Fruit fly (Drosophila melanogaster) whole organism, wandering third instar larva: Measurements from ENCODE around the gene Ca-alpha1D.

ENCODE experiments used
- Abd-B ChIP-seq: fragments of >200 bp; optimal IDR thresholded peaks from 2 replicates; lab custom pipeline; 2017; ENCODE audit warnings: missing biosample characterization, missing genetic modification characterization
- CG9705 ChIP-seq: fragments of 200-800 bp; sonication (Bioruptor generic); optimal IDR thresholded peaks from 2 replicates; lab custom pipeline; 2018; ENCODE audit warnings: missing biosample characterization, mild to moderate bottlenecking, missing genetic modification characterization
- CrebA ChIP-seq: fragments of 200-800 bp; sonication (Bioruptor generic); optimal IDR thresholded peaks from 2 replicates; lab custom pipeline; 2016; ENCODE audit warnings: missing biosample characterization, mild to moderate bottlenecking, missing genetic modification characterization, borderline replicate concordance
- Dfd ChIP-seq: fragments of >200 bp; optimal IDR thresholded peaks from 2 replicates; lab custom pipeline; 2017; ENCODE audit warnings: missing biosample characterization, missing genetic modification characterization
- Hnf4 ChIP-seq: fragments of 200-800 bp; sonication (Bioruptor generic); optimal IDR thresholded peaks from 2 replicates; lab custom pipeline; 2016; ENCODE audit warnings: missing biosample characterization, mild to moderate bottlenecking, missing genetic modification characterization
- Hr78 ChIP-seq: fragments of >200 bp; optimal IDR thresholded peaks from 2 replicates; lab custom pipeline; 2017; ENCODE audit warnings: missing biosample characterization, missing genetic modification characterization
- Hr83 ChIP-seq: fragments of 200-300 bp; sonication (Bioruptor generic); optimal IDR thresholded peaks from 2 replicates; lab custom pipeline; 2016; ENCODE audit warnings: missing biosample characterization, mild to moderate bottlenecking, missing genetic modification characterization, moderate library complexity; ENCODE audit not compliant: poor library complexity, severe bottlenecking
- Jra ChIP-seq: sonication (Bioruptor generic); optimal IDR thresholded peaks from 2 replicates; lab custom pipeline; 2016; ENCODE audit warnings: missing biosample characterization, missing genetic modification characterization
- Mio ChIP-seq: sonication (Bioruptor generic); optimal IDR thresholded peaks from 2 replicates; lab custom pipeline; 2016; ENCODE audit warnings: missing biosample characterization, missing genetic modification characterization
- Myc ChIP-seq: fragments of >200 bp; optimal IDR thresholded peaks from 2 replicates; lab custom pipeline; 2017
- N ChIP-seq: fragments of >200 bp; optimal IDR thresholded peaks from 2 replicates; lab custom pipeline; 2018; ENCODE audit warnings: missing biosample characterization, missing external identifiers, missing genetic modification characterization
- Rel ChIP-seq, 2 experiments: fragments of 200-800 bp; sonication (Bioruptor generic) in 1 of 2; optimal IDR thresholded peaks; 2 replicates in 1 of 2; 3 replicates in 1 of 2; lab custom pipeline; 2016 to 2019; ENCODE audit warnings: mild to moderate bottlenecking in 2 of 2, missing biosample characterization in 2 of 2, missing genetic modification characterization in 2 of 2, moderate library complexity in 1 of 2
- Sp1 ChIP-seq: fragments of 200-800 bp; sonication (Bioruptor generic); optimal IDR thresholded peaks from 3 replicates; lab custom pipeline; 2019; ENCODE audit warnings: missing biosample characterization, mild to moderate bottlenecking, missing genetic modification characterization, moderate library complexity
- Vsx2 ChIP-seq: fragments of 200-300, 225-300 bp; sonication (Bioruptor generic); optimal IDR thresholded peaks from 2 replicates; lab custom pipeline; 2018; ENCODE audit warnings: missing biosample characterization, missing genetic modification characterization; ENCODE audit not compliant: partially characterized antibody
- br ChIP-seq: fragments of 200-800 bp; sonication (Bioruptor generic); optimal IDR thresholded peaks from 2 replicates; lab custom pipeline; 2016; ENCODE audit warnings: missing biosample characterization, missing genetic modification characterization
- dl ChIP-seq, 2 experiments: fragments of 175-275, 200-275 bp in 1 of 2; fragments of 200-275 bp in 1 of 2; sonication (Bioruptor generic); optimal IDR thresholded peaks; lab custom pipeline; 2018; ENCODE audit warnings: mild to moderate bottlenecking in 2 of 2, missing biosample characterization in 2 of 2, missing genetic modification characterization in 2 of 2, moderate library complexity in 2 of 2; ENCODE audit not compliant: partially characterized antibody in 2 of 2, insufficient read depth in 1 of 2
- dmrt93B ChIP-seq: fragments of 200-800 bp; sonication (Bioruptor generic); optimal IDR thresholded peaks from 2 replicates; lab custom pipeline; 2018; ENCODE audit warnings: missing biosample characterization, mild to moderate bottlenecking, missing genetic modification characterization
- dsf ChIP-seq: sonication (Bioruptor generic); optimal IDR thresholded peaks from 2 replicates; lab custom pipeline; 2016; ENCODE audit warnings: missing biosample characterization, missing genetic modification characterization, borderline replicate concordance
- ey ChIP-seq: fragments of 200-800 bp; sonication (Bioruptor generic); optimal IDR thresholded peaks from 2 replicates; lab custom pipeline; 2016; ENCODE audit warnings: missing biosample characterization, missing genetic modification characterization
- foxo ChIP-seq, 2 experiments: fragments of 200-800 bp; sonication (Bioruptor generic); optimal IDR thresholded peaks; 2 replicates in 1 of 2; 3 replicates in 1 of 2; lab custom pipeline; 2016 to 2017; ENCODE audit warnings: missing biosample characterization in 2 of 2, missing genetic modification characterization in 2 of 2
- fru ChIP-seq: fragments of 200-800 bp; sonication (Bioruptor generic); optimal IDR thresholded peaks from 3 replicates; lab custom pipeline; 2016; ENCODE audit warnings: missing biosample characterization, mild to moderate bottlenecking, missing genetic modification characterization
- h ChIP-seq: fragments of 200-800 bp; sonication (Bioruptor generic); optimal IDR thresholded peaks from 3 replicates; lab custom pipeline; 2016; ENCODE audit warnings: missing biosample characterization, mild to moderate bottlenecking, missing genetic modification characterization
- jim ChIP-seq: fragments of 175-275, 200-325 bp; sonication (Bioruptor generic); optimal IDR thresholded peaks from 2 replicates; lab custom pipeline; 2016; ENCODE audit warnings: missing biosample characterization, mild to moderate bottlenecking, missing genetic modification characterization
- lola ChIP-seq: fragments of >200 bp; optimal IDR thresholded peaks from 2 replicates; lab custom pipeline; 2017; ENCODE audit warnings: missing biosample characterization, missing genetic modification characterization
- pan ChIP-seq: fragments of >200 bp; optimal IDR thresholded peaks from 2 replicates; lab custom pipeline; 2017
- psq ChIP-seq: fragments of 200-800 bp; sonication (Bioruptor generic); optimal IDR thresholded peaks from 3 replicates; lab custom pipeline; 2017; ENCODE audit warnings: missing biosample characterization, mild to moderate bottlenecking, missing genetic modification characterization, moderate library complexity
- rgr ChIP-seq: fragments of 200-800 bp; sonication (Bioruptor generic); optimal IDR thresholded peaks from 3 replicates; lab custom pipeline; 2016; ENCODE audit warnings: missing biosample characterization, mild to moderate bottlenecking, missing genetic modification characterization
- sage ChIP-seq: fragments of 200-800 bp; sonication (Bioruptor generic); optimal IDR thresholded peaks from 2 replicates; lab custom pipeline; 2016; ENCODE audit warnings: missing biosample characterization, mild to moderate bottlenecking, missing genetic modification characterization
- usp ChIP-seq: fragments of >200 bp; optimal IDR thresholded peaks from 2 replicates; lab custom pipeline; 2017; ENCODE audit warnings: missing biosample characterization, missing genetic modification characterization
- woc ChIP-seq: sonication (Bioruptor generic); optimal IDR thresholded peaks from 2 replicates; lab custom pipeline; 2016; ENCODE audit warnings: missing biosample characterization, mild to moderate bottlenecking, missing genetic modification characterization

Gene Ca-alpha1D

DNA sequence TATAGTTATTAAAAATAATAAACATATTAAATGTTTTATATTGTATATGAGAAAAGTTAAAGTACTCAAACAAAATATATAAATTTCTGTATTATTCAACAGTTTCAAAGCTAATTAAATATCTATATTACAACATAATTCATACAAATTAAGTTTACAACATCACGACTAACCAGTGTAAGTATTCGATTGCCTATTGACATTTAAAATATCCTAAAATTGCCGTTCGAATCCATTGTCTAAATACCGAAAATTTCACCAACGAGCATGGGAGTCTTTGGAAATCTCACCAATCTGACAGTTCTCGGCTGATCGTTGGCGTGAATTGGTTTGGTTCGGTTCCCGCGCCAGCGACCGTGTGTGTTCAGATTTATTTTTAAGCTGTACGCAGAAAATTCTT, at the start of gene Ca-alpha1D:
TSS of gene Ca-alpha1D (plus strand) at position 301 of the 400 bp plus-strand sequence.
- TF ChIP-seq foxo (GFP tag; optimal IDR thresholded peaks at IDR 0.05; lab: Kevin White, UChicago) (no peak), dsf (GFP tag; lab: Kevin White, UChicago) (no peak), lola (GFP tag; lab: Kevin White, UChicago) (no peak), Rel (GFP tag; optimal IDR thresholded peaks at IDR 0.05; lab: Kevin White, UChicago) (no peak), Rel (tag; optimal IDR thresholded peaks at IDR 0.05; lab: Kevin White, UChicago) (no peak), jim (GFP tag; lab: Kevin White, UChicago) (no peak), Vsx2 (GFP tag; lab: Kevin White, UChicago) (no peak), pan (lab: Kevin White, UChicago) (no peak), Abd-B (GFP tag; lab: Kevin White, UChicago) (no peak), Hr83 (GFP tag; lab: Kevin White, UChicago) (no peak), dl (GFP tag; optimal IDR thresholded peaks at IDR 0.05; lab: Kevin White, UChicago; ENCODE audit: insufficient read depth in 1 of 2, partially characterized antibody in 2 of 2) (no peak), rgr (GFP tag; lab: Kevin White, UChicago) (no peak)
- TF ChIP-seq, all 38 proteins: peak for 0

DNA sequence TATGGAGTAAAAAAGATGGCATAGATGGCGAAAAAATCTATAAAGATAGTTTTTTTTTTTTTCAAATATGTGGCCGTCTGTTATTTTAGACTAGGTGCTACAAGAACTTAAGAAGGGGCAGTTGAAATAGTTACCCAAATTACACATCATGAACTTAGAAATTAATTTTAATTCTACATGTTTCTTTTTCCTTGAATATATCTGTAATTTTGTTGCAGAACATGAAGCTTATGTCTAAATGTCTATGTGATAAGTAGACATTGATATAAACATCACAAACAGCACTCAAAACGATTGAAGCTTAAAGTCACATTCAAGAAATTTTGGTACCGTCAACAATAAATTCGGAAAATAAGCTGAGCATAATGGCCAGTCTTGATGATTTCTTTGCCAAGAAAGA, 32.4 kb upstream of the Ca-alpha1D start, which contains the start of gene CG4892:
TSS of gene CG4892 (plus strand) at position 301 of the 400 bp plus-strand sequence.
- TF ChIP-seq h (no peak), foxo (GFP tag; optimal IDR thresholded peaks at IDR 0.05; lab: Kevin White, UChicago) (no peak), dmrt93B (GFP tag; lab: Kevin White, UChicago) (no peak), Sp1 (GFP tag; lab: Kevin White, UChicago) (no peak), ey (GFP tag; lab: Kevin White, UChicago) (no peak), fru (no peak), Hr78 (no peak), rgr (GFP tag; lab: Kevin White, UChicago) (no peak), Dfd (GFP tag; lab: Kevin White, UChicago) (no peak)

- TF ChIP-seq dmrt93B (GFP tag; lab: Kevin White, UChicago) = no peak
These were observed 30.5 kb upstream of the Ca-alpha1D start, which contains the start of gene CG34168 for dm6 chr2L:16135172-16135571. CG34168 (minus strand) TSS chr2L:16135272.

DNA sequence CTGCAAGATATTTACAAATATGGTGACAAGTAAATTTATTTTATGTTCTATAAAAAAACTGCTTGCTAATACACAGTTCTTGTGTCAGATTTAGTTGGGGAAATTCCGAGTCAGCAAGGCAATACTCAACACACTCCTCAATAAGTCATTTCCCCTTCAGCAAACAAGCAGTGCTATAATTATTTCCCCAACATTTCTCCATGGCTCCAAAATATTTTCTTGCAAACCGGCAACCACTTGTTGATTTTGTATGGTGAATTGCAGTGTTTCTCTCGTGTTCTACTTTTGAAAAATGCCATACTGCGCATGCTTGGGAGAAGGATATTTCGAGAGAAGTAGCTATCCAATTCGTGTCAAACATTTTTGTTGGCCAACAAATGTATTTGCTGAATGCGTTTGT, 32.5 kb downstream of the Ca-alpha1D start:
- TF ChIP-seq Myc (lab: Kevin White, UChicago) (no peak), ey (GFP tag; lab: Kevin White, UChicago) (no peak), Hnf4 (GFP tag; lab: Kevin White, UChicago) (no peak), N (GFP tag; lab: Kevin White, UChicago) (no peak), dl (GFP tag; optimal IDR thresholded peaks at IDR 0.05; lab: Kevin White, UChicago; ENCODE audit: insufficient read depth in 1 of 2, partially characterized antibody in 2 of 2) (no peak), Hr78 (no peak), woc (GFP tag; lab: Kevin White, UChicago) (no peak), dsf (GFP tag; lab: Kevin White, UChicago) (no peak), fru (no peak), usp (GFP tag; lab: Kevin White, UChicago) (no peak), sage (GFP tag; lab: Kevin White, UChicago) (no peak), br (GFP tag; lab: Kevin White, UChicago) (no peak), CrebA (GFP tag; lab: Kevin White, UChicago) (no peak)

dm6 chr2L:16211159-16211558, 45.5 kb downstream of the Ca-alpha1D start, which contains the start of gene CG31819:
CG31819 (plus strand) TSS chr2L:16211459.
- no peak for TF ChIP-seq br (GFP tag; lab: Kevin White, UChicago)
- TF ChIP-seq Myc (lab: Kevin White, UChicago) = no peak
- no peak for TF ChIP-seq Mio (GFP tag; lab: Kevin White, UChicago)
- no peak for TF ChIP-seq Sp1 (GFP tag; lab: Kevin White, UChicago)
- TF ChIP-seq dl (GFP tag; optimal IDR thresholded peaks at IDR 0.05; lab: Kevin White, UChicago; ENCODE audit: insufficient read depth in 1 of 2, partially characterized antibody in 2 of 2) = no peak
- TF ChIP-seq CG9705 (GFP tag; lab: Kevin White, UChicago) = no peak
- TF ChIP-seq Abd-B (GFP tag; lab: Kevin White, UChicago) = no peak
- TF ChIP-seq Jra (GFP tag; lab: Kevin White, UChicago) = no peak
- TF ChIP-seq dsf (GFP tag; lab: Kevin White, UChicago) = no peak
- no peak for TF ChIP-seq sage (GFP tag; lab: Kevin White, UChicago)
- TF ChIP-seq psq (GFP tag; lab: Kevin White, UChicago) = no peak
- TF ChIP-seq lola (GFP tag; lab: Kevin White, UChicago) = no peak
- no peak for TF ChIP-seq woc (GFP tag; lab: Kevin White, UChicago)
- TF ChIP-seq ey (GFP tag; lab: Kevin White, UChicago) = no peak
- TF ChIP-seq, all 38 proteins: peak for 0
